Worm (Caenorhabditis elegans): Measurements from ENCODE around the gene C26B9.5.
A peak's percentile ranks its signal among the peaks of the same experiment; 100 is the strongest.

ce11 chrX:5337959-5338358 is 8.7 kb downstream of the C26B9.5 start, which contains the start of gene C26B9.3:
- peak; percentile 87 for TF ChIP-seq blmp-1 (tag; optimal IDR thresholded peaks at IDR 0.05)
- no peak for TF ChIP-seq unc-62 (GFP tag; optimal IDR thresholded peaks at IDR 0.05)
- TF ChIP-seq sptf-1 (tag; optimal IDR thresholded peaks at IDR 0.05) = no peak
